Worm (Caenorhabditis elegans): ENCODE results near the gene F55B11.5.

The F55B11.5 gene

DNA sequence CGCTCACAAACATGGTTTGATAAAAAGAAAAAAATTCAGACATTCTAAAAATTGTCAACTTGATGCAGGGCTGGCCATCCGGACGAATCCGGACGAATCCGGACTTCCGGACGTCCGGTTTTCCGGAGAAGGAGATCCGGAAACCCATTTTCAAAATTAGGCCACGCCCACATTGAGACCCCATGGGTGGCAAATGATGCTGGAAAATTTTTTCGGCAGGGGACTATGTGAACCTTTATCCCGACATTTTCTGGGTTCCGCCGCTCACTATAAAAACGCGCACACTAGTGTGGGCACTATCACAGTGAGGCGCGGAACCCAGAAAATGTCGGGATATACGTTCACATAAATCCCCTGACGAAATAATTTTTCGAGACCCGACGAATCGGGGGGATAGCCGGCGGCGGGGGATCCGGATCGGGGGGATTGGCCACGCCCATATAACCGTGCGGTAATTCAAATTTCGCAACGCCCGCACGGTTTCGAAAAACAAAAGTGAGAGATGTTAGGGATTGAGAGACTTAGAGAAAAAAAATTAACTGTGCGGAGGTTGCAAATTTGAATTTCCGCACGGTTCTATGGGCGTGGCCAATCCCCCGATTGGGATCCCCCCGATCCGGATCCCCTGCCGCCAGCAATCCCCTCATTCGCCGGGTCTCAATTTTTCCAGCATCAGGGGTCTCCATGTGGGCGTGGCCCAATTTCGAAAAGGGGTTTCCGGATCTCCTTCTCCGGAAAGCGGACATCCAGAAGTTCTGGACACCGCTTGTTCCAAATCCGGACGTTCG is 39.5 kb upstream of the F55B11.5 start:
- TF ChIP-seq elt-3 (tag; optimal IDR thresholded peaks at IDR 0.05) (no peak), unc-120 (tag; optimal IDR thresholded peaks at IDR 0.05; ENCODE audit: poor library complexity, severe bottlenecking) (no peak), nhr-28 (tag; optimal IDR thresholded peaks at IDR 0.05) (no peak), tbx-8 (GFP tag; optimal IDR thresholded peaks at IDR 0.05) (no peak), unc-39 (tag; optimal IDR thresholded peaks at IDR 0.05) (no peak), mab-5 (tag; optimal IDR thresholded peaks at IDR 0.05) (no peak), mep-1 (tag; optimal IDR thresholded peaks at IDR 0.05) (no peak), ham-2 (GFP tag; optimal IDR thresholded peaks at IDR 0.05) (no peak), ceh-83 (GFP tag; optimal IDR thresholded peaks at IDR 0.05) (no peak), blmp-1 (tag; optimal IDR thresholded peaks at IDR 0.05) (no peak), M03D4.4 (tag; optimal IDR thresholded peaks at IDR 0.05) (no peak), bed-3 (GFP tag; optimal IDR thresholded peaks at IDR 0.05) (no peak), elt-1 (tag; optimal IDR thresholded peaks at IDR 0.05; ENCODE audit: borderline replicate concordance, insufficient read depth) (no peak)

DNA sequence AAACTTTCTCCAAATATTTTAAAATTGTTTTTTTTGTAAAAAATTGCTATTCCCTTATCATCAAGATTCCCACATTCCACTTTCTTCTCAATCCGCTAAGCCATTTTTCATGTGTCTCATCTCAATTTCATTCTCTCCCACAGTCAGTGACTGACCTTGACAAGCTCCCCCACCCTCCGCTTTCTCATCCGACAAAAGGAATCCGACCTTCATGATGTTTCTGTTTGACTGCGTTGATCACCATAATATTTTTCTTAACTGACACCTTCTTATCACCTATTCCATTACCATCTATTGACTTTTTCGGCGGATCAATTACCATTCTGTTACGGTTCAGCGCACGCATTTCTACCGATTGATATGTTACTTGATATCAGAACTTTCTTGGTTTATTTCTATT is 38.4 kb upstream of the F55B11.5 start:
- TF ChIP-seq elt-1 (tag; optimal IDR thresholded peaks at IDR 0.05; ENCODE audit: borderline replicate concordance, insufficient read depth) (no peak), ces-1 (GFP tag; optimal IDR thresholded peaks at IDR 0.05) (no peak), unc-39 (tag; optimal IDR thresholded peaks at IDR 0.05) (no peak), sem-2 (GFP tag; optimal IDR thresholded peaks at IDR 0.05) (no peak), nhr-76 (tag; optimal IDR thresholded peaks at IDR 0.05) (no peak), ceh-83 (GFP tag; optimal IDR thresholded peaks at IDR 0.05) (no peak), mab-5 (tag; optimal IDR thresholded peaks at IDR 0.05) (no peak), tbx-8 (GFP tag; optimal IDR thresholded peaks at IDR 0.05) (no peak), bed-3 (GFP tag; optimal IDR thresholded peaks at IDR 0.05) (no peak), nhr-2 (tag; optimal IDR thresholded peaks at IDR 0.05) (no peak), drap-1 (GFP tag; optimal IDR thresholded peaks at IDR 0.05) (no peak), flh-1 (GFP tag; optimal IDR thresholded peaks at IDR 0.05) (no peak), ztf-11 (tag; optimal IDR thresholded peaks at IDR 0.05) (no peak), hlh-1 (tag; optimal IDR thresholded peaks at IDR 0.05) (no peak), zip-8 (tag; optimal IDR thresholded peaks at IDR 0.05) (no peak), snpc-4 (tag; optimal IDR thresholded peaks at IDR 0.05) (no peak), unc-62 (GFP tag; optimal IDR thresholded peaks at IDR 0.05) (no peak), lin-32 (GFP tag; optimal IDR thresholded peaks at IDR 0.05) (no peak), nhr-12 (tag; optimal IDR thresholded peaks at IDR 0.05) (no peak)

DNA sequence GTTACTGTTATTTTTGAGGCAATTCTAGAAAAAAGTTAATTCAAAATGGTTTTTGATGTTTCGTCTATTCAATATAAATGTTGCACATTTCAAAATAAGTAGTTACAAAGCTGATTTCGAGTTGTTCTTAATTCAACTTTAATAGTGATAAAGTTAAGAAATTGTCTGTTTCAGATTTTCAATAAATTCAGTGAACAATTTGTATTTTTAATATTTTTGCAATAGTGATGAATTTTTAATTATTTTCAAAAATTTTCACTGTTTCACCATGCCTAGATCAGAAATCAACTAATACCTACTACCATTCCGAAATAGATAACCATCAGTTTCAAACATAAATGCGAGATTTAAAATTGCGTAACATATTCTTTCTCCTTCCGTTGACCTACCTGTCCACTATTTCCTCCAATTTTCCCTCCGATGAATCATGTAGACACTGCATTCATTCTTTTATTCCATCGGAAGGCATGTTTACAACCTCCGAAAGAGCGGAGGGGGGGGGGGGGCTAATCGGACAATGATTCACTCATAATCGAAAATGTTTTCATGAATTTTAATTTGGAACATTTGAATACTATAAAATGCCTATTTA is 37.4 kb upstream of the F55B11.5 start:
- peak; percentile 16 for TF ChIP-seq blmp-1 (tag; optimal IDR thresholded peaks at IDR 0.05)
- TF ChIP-seq zip-8 (tag; optimal IDR thresholded peaks at IDR 0.05): no peak
- TF ChIP-seq ham-2 (GFP tag; optimal IDR thresholded peaks at IDR 0.05): peak; percentile 87
- peak; percentile 45 for TF ChIP-seq elt-1 (tag; optimal IDR thresholded peaks at IDR 0.05; ENCODE audit: borderline replicate concordance, insufficient read depth)
- TF ChIP-seq elt-3 (tag; optimal IDR thresholded peaks at IDR 0.05): no peak

DNA sequence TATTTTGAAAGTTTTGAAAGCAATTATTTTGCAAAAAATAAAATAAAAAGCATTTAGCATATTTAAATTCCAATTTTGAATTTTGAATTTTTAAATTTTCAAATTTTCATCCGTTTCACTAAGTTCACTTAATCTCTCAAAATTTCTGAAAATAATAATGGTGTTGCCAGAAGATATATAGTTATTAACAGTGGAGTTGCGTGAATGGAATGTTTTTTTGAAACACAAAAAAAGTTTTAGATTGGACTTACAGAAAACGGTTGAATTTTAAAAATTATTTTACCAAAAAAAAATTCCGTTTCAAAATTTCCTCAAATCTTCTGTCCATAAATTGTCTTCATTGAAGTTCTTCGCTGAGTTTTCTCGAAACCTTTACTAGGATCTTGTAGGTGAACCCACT is 36.2 kb upstream of the F55B11.5 start:
- TF ChIP-seq ztf-11 (tag; optimal IDR thresholded peaks at IDR 0.05) (no peak), sptf-1 (tag; optimal IDR thresholded peaks at IDR 0.05) (no peak), M03D4.4 (tag; optimal IDR thresholded peaks at IDR 0.05) (no peak)

DNA sequence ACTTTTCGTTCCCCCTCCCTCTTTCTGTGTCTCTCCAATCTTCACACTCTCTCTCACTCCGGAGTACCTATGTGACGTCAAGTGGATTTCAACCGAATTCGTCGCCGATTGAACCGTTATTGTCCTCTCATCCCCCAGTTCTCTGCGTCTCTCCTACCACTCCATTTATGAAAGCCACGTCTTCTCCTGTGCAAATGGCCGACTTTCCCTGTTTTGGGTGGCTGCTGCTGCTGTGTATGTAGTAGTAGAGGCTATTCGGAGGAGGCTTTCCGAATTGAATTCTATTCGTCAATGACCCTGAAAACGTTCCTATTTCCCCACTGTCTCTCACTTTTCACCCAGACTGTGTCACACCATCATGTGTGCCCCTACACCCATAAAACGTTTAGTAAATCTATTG is 35.7 kb upstream of the F55B11.5 start:
- TF ChIP-seq blmp-1 (tag; optimal IDR thresholded peaks at IDR 0.05) (peak; percentile 57), ztf-11 (tag; optimal IDR thresholded peaks at IDR 0.05) (no peak), nhr-76 (tag; optimal IDR thresholded peaks at IDR 0.05) (no peak), mls-2 (tag; optimal IDR thresholded peaks at IDR 0.05) (no peak), ham-2 (GFP tag; optimal IDR thresholded peaks at IDR 0.05) (peak; percentile 84), cnd-1 (tag; optimal IDR thresholded peaks at IDR 0.05) (peak; percentile 13), sptf-1 (tag; optimal IDR thresholded peaks at IDR 0.05) (no peak)
